Fruit fly (Drosophila melanogaster): ENCODE results near the gene Actn3.

The Actn3 gene

dm6 chr3R:16948667-16949066 lies 28.9 kb downstream of the Actn3 start (continued):
- TF ChIP-seq Sox102F (GFP tag; optimal IDR thresholded peaks at IDR 0.05): no peak
- TF ChIP-seq CG6792 (GFP tag; optimal IDR thresholded peaks at IDR 0.05): peak; percentile 6
- peak in 1 of 2 experiments; percentile 20 for TF ChIP-seq salr (GFP tag; optimal IDR thresholded peaks at IDR 0.05)
- TF ChIP-seq CG8319 (GFP tag; optimal IDR thresholded peaks at IDR 0.05): no peak
- TF ChIP-seq pdm3 (GFP tag; optimal IDR thresholded peaks at IDR 0.05): peak; percentile 33
- TF ChIP-seq CG10669 (GFP tag; optimal IDR thresholded peaks at IDR 0.05): peak; percentile 37
- TF ChIP-seq topi (GFP tag; optimal IDR thresholded peaks at IDR 0.05): peak; percentile 2
- TF ChIP-seq Eip75B (GFP tag; optimal IDR thresholded peaks at IDR 0.05): peak; percentile 1
- peak; percentile 38 for TF ChIP-seq OdsH (GFP tag; optimal IDR thresholded peaks at IDR 0.05)
- TF ChIP-seq lz (GFP tag; optimal IDR thresholded peaks at IDR 0.05): peak; percentile 4

- TF ChIP-seq Ets21C (GFP tag; optimal IDR thresholded peaks at IDR 0.05) (no peak), svp (GFP tag) (peak; percentile 59)
Measured at dm6 chr3R:16944267-16944666, 33.3 kb downstream of the Actn3 start.

dm6 chr3R:16941285-16941684 lies 36.3 kb downstream of the Actn3 start:
- TF ChIP-seq svp (GFP tag) (peak; percentile 53), dsx (GFP tag; optimal IDR thresholded peaks at IDR 0.05; ENCODE audit: poor library complexity, severe bottlenecking) (peak; percentile 2), dac (GFP tag; optimal IDR thresholded peaks at IDR 0.05) (no peak), Eip78C (GFP tag) (peak; percentile 57), CG6163 (GFP tag; IDR thresholded peaks at IDR 0.05) (peak; percentile 63; the same call in 2 of the 3 replicates), Ets96B (tag; optimal IDR thresholded peaks at IDR 0.05) (peak; percentile 19), lz (GFP tag; optimal IDR thresholded peaks at IDR 0.05) (peak; percentile 12), salr (GFP tag; optimal IDR thresholded peaks at IDR 0.05) (no peak), topi (GFP tag; optimal IDR thresholded peaks at IDR 0.05) (peak; percentile 4), CG3919 (GFP tag; optimal IDR thresholded peaks at IDR 0.05) (peak; percentile 16)

dm6 chr3R:16940520-16940919 lies 37.1 kb downstream of the Actn3 start:
- TF ChIP-seq CG6792 (GFP tag; optimal IDR thresholded peaks at IDR 0.05) (no peak), CG11902 (GFP tag; optimal IDR thresholded peaks at IDR 0.05) (no peak), OdsH (GFP tag; optimal IDR thresholded peaks at IDR 0.05) (no peak), fd85E (GFP tag; optimal IDR thresholded peaks at IDR 0.05) (no peak), CG3919 (GFP tag; optimal IDR thresholded peaks at IDR 0.05) (no peak)

- TF ChIP-seq CG10669 (GFP tag; optimal IDR thresholded peaks at IDR 0.05): no peak
- no peak for TF ChIP-seq vri (GFP tag; optimal IDR thresholded peaks at IDR 0.05)
- no peak for TF ChIP-seq Eip93F (GFP tag; optimal IDR thresholded peaks at IDR 0.05)
- no peak for TF ChIP-seq CG8119 (GFP tag; IDR thresholded peaks at IDR 0.05)
- TF ChIP-seq CG8319 (GFP tag; optimal IDR thresholded peaks at IDR 0.05): no peak
- TF ChIP-seq Sox102F (GFP tag; optimal IDR thresholded peaks at IDR 0.05): no peak
- TF ChIP-seq CG9139 (GFP tag; optimal IDR thresholded peaks at IDR 0.05): no peak
- no peak for TF ChIP-seq ss (GFP tag; optimal IDR thresholded peaks at IDR 0.05)
- TF ChIP-seq Sox15 (GFP tag; optimal IDR thresholded peaks at IDR 0.05): no peak
- TF ChIP-seq CG3032 (tag; optimal IDR thresholded peaks at IDR 0.05): no peak
- TF ChIP-seq OdsH (GFP tag; optimal IDR thresholded peaks at IDR 0.05): no peak
- TF ChIP-seq acj6 (GFP tag; optimal IDR thresholded peaks at IDR 0.05): no peak
- TF ChIP-seq Eip75B (GFP tag; optimal IDR thresholded peaks at IDR 0.05): no peak
- no peak for TF ChIP-seq dac (GFP tag; optimal IDR thresholded peaks at IDR 0.05)
- TF ChIP-seq Met (GFP tag; optimal IDR thresholded peaks at IDR 0.05): no peak
Measured at dm6 chr3R:16936319-16936718, 41.3 kb downstream of the Actn3 start.

dm6 chr3R:16934154-16934992 lies 43.2 kb downstream of the Actn3 start:
- TF ChIP-seq CG6163 (GFP tag; IDR thresholded peaks at IDR 0.05): no peak
- TF ChIP-seq Eip78C (GFP tag): peak; percentile 24
- peak; percentile 70 for TF ChIP-seq dsx (GFP tag; optimal IDR thresholded peaks at IDR 0.05; ENCODE audit: poor library complexity, severe bottlenecking)
- peak; percentile 85 for TF ChIP-seq svp (GFP tag)
